Fruit fly (Drosophila melanogaster) whole organism, embryonic: ENCODE results near the gene spz3.

ENCODE experiments used
- Atf-2 ChIP-seq: fragments of 200-800 bp; sonication (Bioruptor generic); optimal IDR thresholded peaks from 2 replicates; lab custom pipeline; 2016; ENCODE audit warnings: missing biosample characterization, missing genetic modification characterization
- CG10462 ChIP-seq: fragments of 200-800 bp; sonication (Bioruptor generic); optimal IDR thresholded peaks from 2 replicates; lab custom pipeline; 2016; ENCODE audit warnings: missing biosample characterization, missing genetic modification characterization
- CG10543 ChIP-seq: fragments of 200-800 bp; sonication (Bioruptor generic); optimal IDR thresholded peaks from 3 replicates; lab custom pipeline; 2017; ENCODE audit warnings: missing biosample characterization, mild to moderate bottlenecking, missing genetic modification characterization, moderate library complexity
- CG12744 ChIP-seq: fragments of 200-800 bp; sonication (Bioruptor generic); optimal IDR thresholded peaks from 2 replicates; lab custom pipeline; 2016; ENCODE audit warnings: missing biosample characterization, missing genetic modification characterization
- CG12769 ChIP-seq: fragments of 200-800 bp; sonication (Bioruptor generic); optimal IDR thresholded peaks from 2 replicates; lab custom pipeline; 2019; ENCODE audit warnings: missing biosample characterization, mild to moderate bottlenecking, missing genetic modification characterization, moderate library complexity
- CG15479 ChIP-seq: fragments of 200-800 bp; sonication (Bioruptor generic); optimal IDR thresholded peaks from 3 replicates; lab custom pipeline; 2019; ENCODE audit warnings: missing biosample characterization, mild to moderate bottlenecking, missing genetic modification characterization, moderate library complexity
- CG1602 ChIP-seq: fragments of 200-800 bp; sonication (Bioruptor generic); optimal IDR thresholded peaks from 3 replicates; lab custom pipeline; 2016; ENCODE audit warnings: missing biosample characterization, missing genetic modification characterization
- CG16863 ChIP-seq: fragments of 200-800 bp; sonication (Bioruptor generic); optimal IDR thresholded peaks from 3 replicates; lab custom pipeline; 2016; ENCODE audit warnings: missing biosample characterization, missing genetic modification characterization
- CG17385 ChIP-seq: fragments of 200-800 bp; sonication (Bioruptor generic); optimal IDR thresholded peaks from 3 replicates; lab custom pipeline; 2018; ENCODE audit warnings: missing biosample characterization, mild to moderate bottlenecking, missing genetic modification characterization
- CG17612 ChIP-seq: fragments of 200-800 bp; sonication (Bioruptor generic); IDR thresholded peaks from 2 replicates; pipeline ENCODE4 v1.3.6; 2022; ENCODE audit warnings: missing biosample characterization, missing genetic modification characterization
- CG17802 ChIP-seq: fragments of 200-800 bp; sonication (Bioruptor generic); optimal IDR thresholded peaks from 2 replicates; lab custom pipeline; 2018; ENCODE audit warnings: missing biosample characterization, mild to moderate bottlenecking, missing genetic modification characterization, moderate library complexity
- CG1832 ChIP-seq: fragments of 200-800 bp; sonication (Bioruptor generic); optimal IDR thresholded peaks from 2 replicates; lab custom pipeline; 2017; ENCODE audit warnings: missing biosample characterization, mild to moderate bottlenecking, missing genetic modification characterization, inconsistent platforms
- CG2116 ChIP-seq: fragments of 200-800 bp; sonication (Bioruptor generic); optimal IDR thresholded peaks from 3 replicates; lab custom pipeline; 2018; ENCODE audit warnings: missing biosample characterization, mild to moderate bottlenecking, missing genetic modification characterization
- CG30431 ChIP-seq: fragments of 200-800 bp; sonication (Bioruptor generic); optimal IDR thresholded peaks from 2 replicates; lab custom pipeline; 2017; ENCODE audit warnings: missing biosample characterization, missing genetic modification characterization
- CG3065 ChIP-seq: fragments of 200-800 bp; sonication (Bioruptor generic); optimal IDR thresholded peaks from 2 replicates; lab custom pipeline; 2016; ENCODE audit warnings: missing biosample characterization, missing genetic modification characterization
- CG4328 ChIP-seq: fragments of 200-800 bp; sonication (Bioruptor generic); optimal IDR thresholded peaks from 3 replicates; lab custom pipeline; 2017; ENCODE audit warnings: missing biosample characterization, missing genetic modification reagents, missing genetic modification characterization
- CG4707 ChIP-seq: fragments of 200-800 bp; sonication (Bioruptor generic); optimal IDR thresholded peaks from 2 replicates; lab custom pipeline; 2018; ENCODE audit warnings: missing biosample characterization, mild to moderate bottlenecking, missing genetic modification characterization, moderate library complexity
- CG6272 ChIP-seq: fragments of 200-800 bp; sonication (Bioruptor generic); IDR thresholded peaks from 2 replicates; pipeline ENCODE4 v1.3.6; 2022; ENCODE audit warnings: missing biosample characterization, missing genetic modification characterization
- CG7372 ChIP-seq: fragments of 200-800 bp; sonication (Bioruptor generic); IDR thresholded peaks from 2 replicates; pipeline ENCODE4 v1.3.6; 2022; ENCODE audit warnings: missing biosample characterization, missing genetic modification characterization
- CG8089 ChIP-seq: fragments of 200-800 bp; sonication (Bioruptor generic); optimal IDR thresholded peaks from 3 replicates; lab custom pipeline; 2016; ENCODE audit warnings: missing biosample characterization, missing genetic modification characterization
- CG8924 ChIP-seq: fragments of 200-800 bp; optimal IDR thresholded peaks from 3 replicates; lab custom pipeline; 2019; ENCODE audit warnings: missing biosample characterization, mild to moderate bottlenecking, missing genetic modification characterization, moderate library complexity
- CG9437 ChIP-seq: fragments of 200-800 bp; sonication (Bioruptor generic); optimal IDR thresholded peaks from 2 replicates; lab custom pipeline; 2018; ENCODE audit warnings: missing biosample characterization, mild to moderate bottlenecking, missing genetic modification characterization
- D ChIP-seq, 2 experiments: fragments of 200-800 bp in 1 of 2; fragments of >200 bp in 1 of 2; sonication (Bioruptor generic) in 1 of 2; optimal IDR thresholded peaks; 2 replicates in 1 of 2; 3 replicates in 1 of 2; lab custom pipeline; 2017; ENCODE audit warnings: mild to moderate bottlenecking in 1 of 2, missing biosample characterization in 1 of 2, missing genetic modification characterization in 1 of 2, missing genetic modification reagents in 1 of 2
- D19A ChIP-seq: fragments of 200-800 bp; optimal IDR thresholded peaks from 3 replicates; lab custom pipeline; 2019; ENCODE audit warnings: missing biosample characterization, mild to moderate bottlenecking, missing genetic modification characterization, moderate library complexity
- Deaf1 ChIP-seq: fragments of 200-800 bp; optimal IDR thresholded peaks from 3 replicates; lab custom pipeline; 2019; ENCODE audit warnings: missing biosample characterization, mild to moderate bottlenecking, missing genetic modification characterization, moderate library complexity
- Lpt ChIP-seq: fragments of >200 bp; optimal IDR thresholded peaks from 2 replicates; lab custom pipeline; 2018; ENCODE audit warnings: missing biosample characterization, missing genetic modification characterization
- NFAT ChIP-seq: fragments of 200-800 bp; sonication (Bioruptor generic); IDR thresholded peaks from 2 replicates; pipeline ENCODE4 v1.3.6; 2022; ENCODE audit warnings: missing biosample characterization, missing genetic modification characterization
- Six4 ChIP-seq: fragments of 200-800 bp; sonication (Bioruptor generic); optimal IDR thresholded peaks from 2 replicates; lab custom pipeline; 2016; ENCODE audit warnings: missing biosample characterization, missing genetic modification characterization
- Usf ChIP-seq: fragments of 200-800 bp; sonication (Bioruptor generic); optimal IDR thresholded peaks from 2 replicates; lab custom pipeline; 2017; ENCODE audit warnings: missing genotype, missing biosample characterization, missing genetic modification characterization
- al ChIP-seq: fragments of 200-800 bp; sonication (Bioruptor generic); IDR thresholded peaks from 2 replicates; pipeline ENCODE4 v1.3.6; 2022; ENCODE audit warnings: missing biosample characterization, missing genetic modification characterization
- ara ChIP-seq: fragments of 200-800 bp; sonication (Bioruptor generic); IDR thresholded peaks from 2 replicates; pipeline ENCODE4 v1.3.6; 2022; ENCODE audit warnings: missing biosample characterization, missing genetic modification characterization
- caup ChIP-seq: fragments of 200-800 bp; sonication (Bioruptor generic); optimal IDR thresholded peaks from 3 replicates; lab custom pipeline; 2017; ENCODE audit warnings: missing biosample characterization, mild to moderate bottlenecking, missing genetic modification characterization, moderate library complexity; ENCODE audit not compliant: severe bottlenecking
- crol ChIP-seq: fragments of 200-800 bp; sonication (Bioruptor generic); IDR thresholded peaks from 2 replicates; pipeline ENCODE4 v1.3.6; 2022; ENCODE audit warnings: missing biosample characterization, missing genetic modification characterization
- dmrt99B ChIP-seq: fragments of 200-800 bp; sonication (Bioruptor generic); optimal IDR thresholded peaks from 2 replicates; lab custom pipeline; 2018; ENCODE audit warnings: missing biosample characterization, mild to moderate bottlenecking, missing genetic modification characterization, moderate library complexity
- eyg ChIP-seq: fragments of 200-800 bp; sonication (Bioruptor generic); optimal IDR thresholded peaks from 3 replicates; lab custom pipeline; 2016; ENCODE audit warnings: missing biosample characterization, missing genetic modification characterization
- grn ChIP-seq: fragments of 200-800 bp; sonication (Bioruptor generic); optimal IDR thresholded peaks from 3 replicates; lab custom pipeline; 2017; ENCODE audit warnings: missing biosample characterization, missing genetic modification characterization
- ind ChIP-seq: fragments of 200-800 bp; sonication (Bioruptor generic); optimal IDR thresholded peaks from 3 replicates; lab custom pipeline; 2016; ENCODE audit warnings: missing biosample characterization, missing genetic modification characterization
- jing ChIP-seq: fragments of 200-800 bp; sonication (Bioruptor generic); optimal IDR thresholded peaks from 2 replicates; lab custom pipeline; 2018; ENCODE audit warnings: missing biosample characterization, mild to moderate bottlenecking, missing genetic modification characterization
- lola ChIP-seq, 3 experiments: fragments of >200 bp in 2 of 3; fragments of 200-800 bp in 1 of 3; sonication (Bioruptor generic) in 1 of 3; optimal IDR thresholded peaks; 2 replicates each; lab custom pipeline; 2017 to 2019; ENCODE audit warnings: missing biosample characterization in 3 of 3, missing genetic modification characterization in 3 of 3, mild to moderate bottlenecking in 1 of 3, moderate library complexity in 1 of 3
- lov ChIP-seq, 2 experiments: fragments of 200-800 bp in 1 of 2; fragments of >200 bp in 1 of 2; sonication (Bioruptor generic) in 1 of 2; IDR thresholded peaks in 1 of 2; optimal IDR thresholded peaks in 1 of 2; 2 replicates in 1 of 2; 3 replicates in 1 of 2; pipeline versions ENCODE4 v1.3.6 to Lab custom; 2017 to 2022; ENCODE audit warnings: missing biosample characterization in 1 of 2, missing genetic modification characterization in 1 of 2
- row ChIP-seq: fragments of 200-800 bp; sonication (Bioruptor generic); IDR thresholded peaks from 3 replicates; pipeline ENCODE4 v1.3.6; 2022; ENCODE audit warnings: missing biosample characterization, missing genetic modification characterization
- sc ChIP-seq, 3 experiments: fragments of >200 bp in 2 of 3; fragments of 200-800 bp in 1 of 3; sonication (Bioruptor generic) in 1 of 3; optimal IDR thresholded peaks; 2 replicates in 2 of 3; 3 replicates in 1 of 3; lab custom pipeline; 2017; ENCODE audit warnings: mild to moderate bottlenecking in 1 of 3, missing biosample characterization in 1 of 3, missing genetic modification characterization in 1 of 3, missing genetic modification reagents in 1 of 3
- sima ChIP-seq: fragments of 200-800 bp; sonication (Bioruptor generic); optimal IDR thresholded peaks from 2 replicates; lab custom pipeline; 2016; ENCODE audit warnings: missing biosample characterization, missing genetic modification characterization
- sug ChIP-seq: fragments of 200-800 bp; optimal IDR thresholded peaks from 2 replicates; lab custom pipeline; 2019; ENCODE audit warnings: missing biosample characterization, mild to moderate bottlenecking, missing genetic modification characterization, moderate library complexity
- tll ChIP-seq, 2 experiments: fragments of 200-800 bp in 1 of 2; fragments of >200 bp in 1 of 2; sonication (Bioruptor generic) in 1 of 2; optimal IDR thresholded peaks; 2 replicates each; lab custom pipeline; 2017 to 2019; ENCODE audit warnings: missing biosample characterization in 2 of 2, missing genetic modification characterization in 2 of 2, mild to moderate bottlenecking in 1 of 2, moderate library complexity in 1 of 2
- unc-4 ChIP-seq: fragments of 200-800 bp; sonication (Bioruptor generic); IDR thresholded peaks from 2 replicates; pipeline ENCODE4 v1.3.6; 2022; ENCODE audit warnings: missing biosample characterization, missing genetic modification characterization; ENCODE audit not compliant: partially characterized antibody
- usp ChIP-seq: fragments of >200 bp; optimal IDR thresholded peaks from 2 replicates; lab custom pipeline; 2017; ENCODE audit warnings: missing biosample characterization, missing genetic modification characterization
- vfl ChIP-seq: fragments of 200-800 bp; sonication (Bioruptor generic); optimal IDR thresholded peaks from 2 replicates; lab custom pipeline; 2016; ENCODE audit warnings: missing biosample characterization, missing genetic modification characterization
- vvl ChIP-seq: fragments of 200-800 bp; sonication (Bioruptor generic); IDR thresholded peaks from 2 replicates; pipeline ENCODE4 v1.3.6; 2022; ENCODE audit warnings: missing biosample characterization, missing genetic modification characterization
- zfh1 ChIP-seq: fragments of 200-800 bp; sonication (Bioruptor generic); IDR thresholded peaks from 3 replicates; pipeline ENCODE4 v1.3.6; 2022; ENCODE audit warnings: missing biosample characterization, missing genetic modification characterization

Gene spz3

dm6 chr2L:7851609-7852008 lies 27.7 kb downstream of the spz3 start (continued):
- peak; percentile 40; the same call in 1 of the 2 replicates for TF ChIP-seq ara (GFP tag; lab: Robert Waterston, UW)
- no peak for TF ChIP-seq CG2116 (GFP tag; lab: Kevin White, UChicago)
- TF ChIP-seq CG17802: no peak
- peak; percentile 32; the same call in 1 of the 2 replicates for TF ChIP-seq vvl (GFP tag; lab: Robert Waterston, UW)
- no peak for TF ChIP-seq CG17385
- no peak for TF ChIP-seq grn
- TF ChIP-seq CG10543: no peak
- TF ChIP-seq Lpt (GFP tag; lab: Kevin White, UChicago): no peak
- no peak for TF ChIP-seq crol (GFP tag; lab: Robert Waterston, UW)
- TF ChIP-seq CG10462 (GFP tag; lab: Kevin White, UChicago): no peak
- no peak for TF ChIP-seq jing (GFP tag; lab: Kevin White, UChicago)
- TF ChIP-seq CG6272: no peak
- peak; percentile 28 for TF ChIP-seq D19A (tag; lab: Kevin White, UChicago)
- TF ChIP-seq CG3065 (GFP tag; lab: Kevin White, UChicago): no peak
- no peak for TF ChIP-seq NFAT (GFP tag; lab: Robert Waterston, UW)
- TF ChIP-seq vfl (GFP tag; lab: Kevin White, UChicago): no peak
- no peak for TF ChIP-seq sug (tag; lab: Kevin White, UChicago)
- TF ChIP-seq sc (optimal IDR thresholded peaks at IDR 0.05; lab: Kevin White, UChicago): no peak
- no peak for TF ChIP-seq sc (GFP tag; optimal IDR thresholded peaks at IDR 0.05; lab: Kevin White, UChicago)
- TF ChIP-seq Atf-2 (GFP tag; lab: Kevin White, UChicago): no peak
- TF ChIP-seq CG7372 (GFP tag; lab: Robert Waterston, UW): no peak
- TF ChIP-seq Usf (GFP tag; lab: Kevin White, UChicago): no peak
- TF ChIP-seq CG9437 (GFP tag; lab: Kevin White, UChicago): no peak
- TF ChIP-seq CG4328 (GFP tag; lab: Kevin White, UChicago): no peak
- no peak for TF ChIP-seq usp (GFP tag; lab: Kevin White, UChicago)
- TF ChIP-seq lola (GFP tag; optimal IDR thresholded peaks at IDR 0.05; lab: Kevin White, UChicago): peak in 1 of 3 experiments; percentile 23
- TF ChIP-seq sima (GFP tag; lab: Kevin White, UChicago): no peak
- peak; percentile 23 for TF ChIP-seq Deaf1 (tag; lab: Kevin White, UChicago)
- no peak for TF ChIP-seq ind (GFP tag; lab: Kevin White, UChicago)
- TF ChIP-seq al (GFP tag; lab: Robert Waterston, UW): no peak
- TF ChIP-seq Six4: no peak
- peak; percentile 64 for TF ChIP-seq dmrt99B (tag; lab: Kevin White, UChicago)
- peak; percentile 34 for TF ChIP-seq CG8924 (tag; lab: Kevin White, UChicago)
- TF ChIP-seq CG1832: no peak
- TF ChIP-seq eyg (GFP tag; lab: Kevin White, UChicago): no peak
- TF ChIP-seq CG4707 (GFP tag; lab: Kevin White, UChicago): no peak
- peak; percentile 62 for TF ChIP-seq row
- no peak for TF ChIP-seq unc-4 (GFP tag; lab: Robert Waterston, UW)
- no peak for TF ChIP-seq CG30431 (GFP tag; lab: Kevin White, UChicago)
- TF ChIP-seq CG17612: no peak
- TF ChIP-seq tll (GFP tag; optimal IDR thresholded peaks at IDR 0.05; lab: Kevin White, UChicago): no peak
- no peak for TF ChIP-seq CG12744 (GFP tag; lab: Kevin White, UChicago)
- no peak for TF ChIP-seq CG12769 (tag; lab: Kevin White, UChicago)
- no peak for TF ChIP-seq CG8089 (GFP tag; lab: Kevin White, UChicago)
- TF ChIP-seq D (optimal IDR thresholded peaks at IDR 0.05; lab: Kevin White, UChicago): no peak
- TF ChIP-seq D (GFP tag; optimal IDR thresholded peaks at IDR 0.05; lab: Kevin White, UChicago): no peak
- TF ChIP-seq CG1602: peak; percentile 1
- TF ChIP-seq CG15479 (GFP tag; lab: Kevin White, UChicago): no peak
- TF ChIP-seq lov (optimal IDR thresholded peaks at IDR 0.05; lab: Kevin White, UChicago): no peak
- TF ChIP-seq lov (GFP tag; IDR thresholded peaks at IDR 0.05; lab: Robert Waterston, UW): no peak
- TF ChIP-seq caup (GFP tag; lab: Kevin White, UChicago): no peak
- TF ChIP-seq CG16863 (GFP tag; lab: Kevin White, UChicago): no peak
- TF ChIP-seq zfh1 (GFP tag; lab: Robert Waterston, UW): no peak
